Worm (Caenorhabditis elegans) whole organism, late embryonic: ENCODE data around the gene sas-1.

Experiments
- che-1 ChIP-seq: sonication (generic microtip); optimal IDR thresholded peaks from 2 replicates; lab custom pipeline; 2016; ENCODE audit warnings: mild to moderate bottlenecking, missing genetic modification characterization, missing compliant biosample characterization
- eyg-1 ChIP-seq: sonication (generic microtip); optimal IDR thresholded peaks from 2 replicates; lab custom pipeline; 2016; ENCODE audit warnings: missing genotype, missing genetic modification characterization, missing compliant biosample characterization
- hlh-13 ChIP-seq: fragments of 200-800 bp; sonication (Bioruptor generic); optimal IDR thresholded peaks from 2 replicates; lab custom pipeline; 2018; ENCODE audit warnings: mild to moderate bottlenecking, missing genetic modification characterization, missing compliant biosample characterization
- hlh-15 ChIP-seq: sonication (generic microtip); optimal IDR thresholded peaks from 2 replicates; lab custom pipeline; 2016; ENCODE audit warnings: missing genetic modification characterization, missing compliant biosample characterization
- hlh-8 ChIP-seq: sonication (generic microtip); optimal IDR thresholded peaks from 2 replicates; lab custom pipeline; 2016; ENCODE audit warnings: missing genotype, missing genetic modification characterization, missing compliant biosample characterization
- lin-11 ChIP-seq: fragments of 200-800 bp; sonication (Bioruptor generic); optimal IDR thresholded peaks from 2 replicates; lab custom pipeline; 2018; ENCODE audit warnings: mild to moderate bottlenecking, missing genetic modification characterization, missing compliant biosample characterization
- nhr-11 ChIP-seq: fragments of 150-350 bp; optimal IDR thresholded peaks from 2 replicates; lab custom pipeline; 2014; ENCODE audit warnings: missing biosample characterization, missing genetic modification characterization
- unc-3 ChIP-seq, 2 experiments: fragments of 200-800 bp in 1 of 2; sonication (Bioruptor generic) in 1 of 2; sonication (generic microtip) in 1 of 2; conservative IDR thresholded peaks in 1 of 2; optimal IDR thresholded peaks in 1 of 2; 2 replicates each; pipeline versions ENCODE4 v1.3.6 to Lab custom; 2016 to 2022; ENCODE audit warnings: missing compliant biosample characterization in 2 of 2, missing genetic modification characterization in 2 of 2, missing genetic modification reagents in 1 of 2
- unc-86 ChIP-seq: sonication (generic microtip); optimal IDR thresholded peaks from 2 replicates; lab custom pipeline; 2016; ENCODE audit warnings: missing genetic modification characterization, missing compliant biosample characterization

DNA sequence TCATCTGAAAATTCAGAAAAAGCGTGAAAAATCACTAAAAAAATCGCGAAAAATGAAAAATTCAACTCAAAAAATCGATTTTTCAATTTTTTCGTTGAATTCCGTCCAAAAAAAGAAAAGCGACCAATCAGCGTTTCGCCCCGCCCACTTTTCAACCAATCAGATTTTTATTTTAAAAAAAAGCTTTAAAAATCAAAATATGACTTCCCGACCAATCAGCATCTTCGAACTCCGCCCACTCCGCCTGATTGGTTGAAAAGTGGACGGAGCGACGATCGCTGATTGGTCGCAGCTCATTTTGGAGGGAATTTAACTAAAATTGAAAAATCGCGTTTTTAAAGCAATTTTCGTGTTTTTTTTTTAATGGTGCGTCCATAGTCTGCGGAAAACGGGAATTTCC lies 3.1 kb downstream of the sas-1 start:
- no peak for TF ChIP-seq unc-3 (GFP tag; conservative IDR thresholded peaks at IDR 0.05; lab: Robert Waterston, UW)
- TF ChIP-seq unc-3 (tag; optimal IDR thresholded peaks at IDR 0.05; lab: Kevin White, UChicago), result no peak
- TF ChIP-seq lin-11 (tag; lab: Kevin White, UChicago), result no peak
- no peak for TF ChIP-seq hlh-13
- no peak for TF ChIP-seq nhr-11 (tag; lab: Kevin White, UChicago)
- TF ChIP-seq hlh-8 (tag; lab: Kevin White, UChicago), result no peak
- TF ChIP-seq unc-86 (tag; lab: Kevin White, UChicago), result no peak
- no peak for TF ChIP-seq che-1 (tag; lab: Kevin White, UChicago)
- TF ChIP-seq eyg-1 (tag; lab: Kevin White, UChicago), result no peak
- no peak for TF ChIP-seq hlh-15
